Worm (Caenorhabditis elegans) whole organism, mixed stage, embryonic: ENCODE measurements around the gene C50E3.9.
A peak's percentile ranks its signal among the peaks of the same experiment; 100 is the strongest.

Experiments
- hlh-1 ChIP-seq: fragments of 150-350 bp; optimal IDR thresholded peaks from 2 replicates; lab custom pipeline; 2014; ENCODE audit warnings: missing biosample characterization, missing genetic modification reagents, missing genetic modification characterization
- lsy-2 ChIP-seq: fragments of 150-350 bp; optimal IDR thresholded peaks from 2 replicates; lab custom pipeline; 2014; ENCODE audit warnings: missing biosample characterization, missing genetic modification characterization

ce11 chrV:7587637-7588036 is 12.4 kb downstream of the C50E3.9 start, which contains the start of the genes F19F10.11 and C50E3.5:
- TF ChIP-seq hlh-1 (tag; lab: Kevin White, UChicago) = no peak
- TF ChIP-seq lsy-2 (tag; lab: Kevin White, UChicago) = peak; percentile 5
